Worm (Caenorhabditis elegans) whole organism, young adult: Measurements from ENCODE around the gene R09H10.1.

Experiments used
- F55B11.4 ChIP-seq: sonication (generic microtip); optimal IDR thresholded peaks from 2 replicates; lab custom pipeline; 2016; ENCODE audit warnings: missing compliant biosample characterization, missing genetic modification characterization, borderline replicate concordance; ENCODE audit not compliant: insufficient read depth
- egl-44 ChIP-seq: fragments of 200-800 bp; sonication (Bioruptor generic); IDR thresholded peaks from 2 replicates; pipeline ENCODE4 v1.3.6; 2022; ENCODE audit warnings: missing genetic modification reagents, missing genetic modification characterization, missing compliant biosample characterization
- snpc-3.4 ChIP-seq: sonication (generic microtip); optimal IDR thresholded peaks from 2 replicates; lab custom pipeline; 2017; ENCODE audit warnings: missing genetic modification characterization, mild to moderate bottlenecking, missing compliant biosample characterization, antibody characterized with exemption, moderate library complexity, missing genotype, missing genetic modification reagents
- unc-130 ChIP-seq: sonication (generic microtip); optimal IDR thresholded peaks from 2 replicates; lab custom pipeline; 2016; ENCODE audit warnings: missing genetic modification reagents, missing genetic modification characterization, missing compliant biosample characterization
- zfh-2 ChIP-seq: fragments of 200-800 bp; sonication (Bioruptor generic); conservative IDR thresholded peaks from 2 replicates; pipeline ENCODE4 v1.3.6; 2022; ENCODE audit warnings: missing genetic modification reagents, missing genetic modification characterization, missing compliant biosample characterization
- ztf-18 ChIP-seq: sonication (generic microtip); optimal IDR thresholded peaks from 2 replicates; lab custom pipeline; 2016; ENCODE audit warnings: missing genotype, mild to moderate bottlenecking, missing genetic modification characterization, missing compliant biosample characterization

- TF ChIP-seq egl-44 (GFP tag; lab: Robert Waterston, UW): no peak
- no peak for TF ChIP-seq F55B11.4 (tag; lab: Kevin White, UChicago)
- TF ChIP-seq unc-130 (GFP tag; lab: Kevin White, UChicago): no peak
- no peak for TF ChIP-seq zfh-2
- no peak for TF ChIP-seq ztf-18 (tag; lab: Kevin White, UChicago)
- TF ChIP-seq snpc-3.4 (tag; lab: Kevin White, UChicago): no peak
Measured at ce11 chrIV:10616366-10616765, 16.3 kb downstream of the R09H10.1 start.
